Fruit fly (Drosophila melanogaster): ENCODE results near the gene CAH2.

CAH2 gene

DNA sequence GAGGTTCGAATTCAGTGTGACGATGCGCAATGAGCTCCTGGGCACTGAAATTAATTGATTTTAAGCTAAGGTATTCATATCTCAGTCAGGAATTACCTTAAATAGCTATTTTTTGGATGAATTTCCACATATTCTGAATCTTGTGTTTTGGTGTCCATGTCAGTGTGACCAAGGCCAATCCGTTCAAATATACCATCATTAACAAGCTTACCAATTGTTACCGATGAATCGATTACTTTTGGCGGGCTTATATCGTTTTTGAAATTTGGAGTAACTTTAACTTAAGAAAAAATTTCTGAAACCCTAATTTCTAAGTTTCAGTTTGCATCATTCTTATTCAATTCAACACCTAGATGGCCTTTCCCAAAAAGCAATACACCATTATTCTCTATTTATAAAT is 28.4 kb downstream of the CAH2 start, which contains the start of gene Tsen54 (continued):
- TF ChIP-seq Ets97D (GFP tag; optimal IDR thresholded peaks at IDR 0.05) (peak; percentile 20), MBD-R2 (GFP tag; IDR thresholded peaks at IDR 0.05) (peak; percentile 55; the same call in 1 of the 2 replicates), hbn (GFP tag; IDR thresholded peaks at IDR 0.05; ENCODE audit: partially characterized antibody) (peak; percentile 64), Rfx (GFP tag; IDR thresholded peaks at IDR 0.05) (no peak), pzg (GFP tag; optimal IDR thresholded peaks at IDR 0.05) (peak; percentile 66), bbx (GFP tag; IDR thresholded peaks at IDR 0.05; ENCODE audit: partially characterized antibody) (peak; percentile 74), emc (GFP tag; optimal IDR thresholded peaks at IDR 0.05) (no peak), unc-4 (GFP tag; IDR thresholded peaks at IDR 0.05; ENCODE audit: partially characterized antibody) (peak; percentile 80), inv (GFP tag; IDR thresholded peaks at IDR 0.05; ENCODE audit: partially characterized antibody) (peak; percentile 38; the same call in 1 of the 2 replicates), ttk (GFP tag; IDR thresholded peaks at IDR 0.05) (no peak), CG42726 (GFP tag; IDR thresholded peaks at IDR 0.05; ENCODE audit: partially characterized antibody) (no peak), wor (GFP tag; IDR thresholded peaks at IDR 0.05) (no peak), stwl (tag; optimal IDR thresholded peaks at IDR 0.05) (peak; percentile 66), CG12299 (tag; optimal IDR thresholded peaks at IDR 0.05) (no peak), B-H2 (GFP tag; optimal IDR thresholded peaks at IDR 0.05) (no peak), CG9437 (GFP tag; optimal IDR thresholded peaks at IDR 0.05) (peak; percentile 36), Xrp1 (GFP tag; IDR thresholded peaks at IDR 0.05) (no peak), cas (GFP tag; IDR thresholded peaks at IDR 0.05) (no peak), MESR4 (GFP tag; optimal IDR thresholded peaks at IDR 0.05) (peak; percentile 16), nerfin-2 (GFP tag; IDR thresholded peaks at IDR 0.05; ENCODE audit: partially characterized antibody) (peak; percentile 45; the same call in 1 of the 2 replicates), CG13287 (GFP tag; IDR thresholded peaks at IDR 0.05; ENCODE audit: partially characterized antibody) (peak; percentile 84), Dll (GFP tag; IDR thresholded peaks at IDR 0.05; ENCODE audit: partially characterized antibody) (peak; percentile 75), CG7372 (GFP tag; IDR thresholded peaks at IDR 0.05) (no peak), gfzf (GFP tag; optimal IDR thresholded peaks at IDR 0.05) (peak; percentile 77), Scr (GFP tag; IDR thresholded peaks at IDR 0.05; ENCODE audit: partially characterized antibody) (peak; percentile 74), amos (GFP tag; IDR thresholded peaks at IDR 0.05; ENCODE audit: partially characterized antibody) (peak; percentile 75; the same call in 1 of the 2 replicates), sna (GFP tag; IDR thresholded peaks at IDR 0.05; ENCODE audit: partially characterized antibody) (peak; percentile 63; the same call in 1 of the 2 replicates), so (GFP tag; IDR thresholded peaks at IDR 0.05) (no peak), CG34224 (GFP tag; IDR thresholded peaks at IDR 0.05; ENCODE audit: partially characterized antibody) (peak; percentile 77), tna (GFP tag; IDR thresholded peaks at IDR 0.05; ENCODE audit: partially characterized antibody) (no peak), YL-1 (GFP tag; optimal IDR thresholded peaks at IDR 0.05) (peak; percentile 21), Opbp (GFP tag; IDR thresholded peaks at IDR 0.05; ENCODE audit: partially characterized antibody) (peak; percentile 68; the same call in 1 of the 3 replicates), C15 (GFP tag; IDR thresholded peaks at IDR 0.05) (no peak), Sry-δ (GFP tag; optimal IDR thresholded peaks at IDR 0.05) (peak; percentile 34), BEAF-32 (GFP tag; optimal IDR thresholded peaks at IDR 0.05) (peak; percentile 77), Dref (GFP tag; IDR thresholded peaks at IDR 0.05) (peak; percentile 78), CG4617 (GFP tag; optimal IDR thresholded peaks at IDR 0.05; ENCODE audit: borderline replicate concordance) (peak; percentile 44), CG16813 (GFP tag; IDR thresholded peaks at IDR 0.05; ENCODE audit: partially characterized antibody) (peak; percentile 59), z (GFP tag; IDR thresholded peaks at IDR 0.05) (no peak), slbo (GFP tag; IDR thresholded peaks at IDR 0.05) (no peak), scrt (GFP tag; optimal IDR thresholded peaks at IDR 0.05) (peak; percentile 27), CG11456 (GFP tag; IDR thresholded peaks at IDR 0.05) (no peak), crp (GFP tag; optimal IDR thresholded peaks at IDR 0.05) (no peak), HLH4C (GFP tag; IDR thresholded peaks at IDR 0.05; ENCODE audit: partially characterized antibody) (peak; percentile 55; the same call in 2 of the 3 replicates), CG7745 (tag; optimal IDR thresholded peaks at IDR 0.05) (no peak), CG6791 (GFP tag; IDR thresholded peaks at IDR 0.05; ENCODE audit: partially characterized antibody) (peak; percentile 72), CG11398 (GFP tag; optimal IDR thresholded peaks at IDR 0.05) (no peak), CG14860 (GFP tag; IDR thresholded peaks at IDR 0.05; ENCODE audit: partially characterized antibody) (peak; percentile 41; the same call in 1 of the 3 replicates)
